Fruit fly (Drosophila melanogaster) whole organism, adult: Measurements from ENCODE around the gene Dhfr.

Experiments
- CG11617 ChIP-seq: fragments of 200-800 bp; sonication (Bioruptor generic); optimal IDR thresholded peaks from 2 replicates; lab custom pipeline; 2017; ENCODE audit warnings: mild to moderate bottlenecking, missing biosample characterization, missing genetic modification reagents, missing genetic modification characterization
- CG12768 ChIP-seq: fragments of 200-800 bp; sonication (Bioruptor generic); optimal IDR thresholded peaks from 2 replicates; lab custom pipeline; 2017; ENCODE audit warnings: missing biosample characterization, missing genetic modification characterization, mild to moderate bottlenecking, moderate library complexity, missing genetic modification reagents
- CG1620 ChIP-seq: fragments of 200-800 bp; sonication (Bioruptor generic); optimal IDR thresholded peaks from 2 replicates; lab custom pipeline; 2016; ENCODE audit warnings: missing biosample characterization, missing genetic modification characterization
- CG33017 ChIP-seq: fragments of 200-800 bp; sonication (Bioruptor generic); optimal IDR thresholded peaks from 2 replicates; lab custom pipeline; 2018; ENCODE audit warnings: missing biosample characterization, mild to moderate bottlenecking, missing genetic modification characterization, moderate library complexity
- CG7045 ChIP-seq: fragments of 200-800 bp; sonication (Bioruptor generic); optimal IDR thresholded peaks from 2 replicates; lab custom pipeline; 2017; ENCODE audit warnings: missing biosample characterization, mild to moderate bottlenecking, missing genetic modification characterization
- Crg-1 ChIP-seq: fragments of 200-800 bp; sonication (Bioruptor generic); optimal IDR thresholded peaks from 2 replicates; lab custom pipeline; 2016; ENCODE audit warnings: missing biosample characterization, missing genetic modification characterization
- bab1 ChIP-seq: fragments of 200-800 bp; sonication (Bioruptor generic); optimal IDR thresholded peaks from 3 replicates; lab custom pipeline; 2019; ENCODE audit warnings: missing biosample characterization, mild to moderate bottlenecking, missing genetic modification characterization, moderate library complexity
- cic ChIP-seq: fragments of 200-800 bp; sonication (Bioruptor generic); optimal IDR thresholded peaks from 2 replicates; lab custom pipeline; 2017; ENCODE audit warnings: missing biosample characterization, mild to moderate bottlenecking, missing genetic modification characterization, moderate library complexity
- cnc ChIP-seq, 2 experiments: fragments of >200 bp; optimal IDR thresholded peaks; 2 replicates each; lab custom pipeline; 2017
- ovo ChIP-seq: fragments of 200-800 bp; sonication (Bioruptor generic); optimal IDR thresholded peaks from 2 replicates; lab custom pipeline; 2016; ENCODE audit warnings: missing biosample characterization, missing genetic modification characterization
- tj ChIP-seq: fragments of 200-800 bp; sonication (Bioruptor generic); optimal IDR thresholded peaks from 3 replicates; lab custom pipeline; 2017; ENCODE audit warnings: missing biosample characterization, mild to moderate bottlenecking, missing genetic modification characterization, moderate library complexity

dm6 chr3R:16496209-16496608, 15.2 kb downstream of the Dhfr start:
- no peak for TF ChIP-seq Crg-1 (GFP tag; lab: Kevin White, UChicago)
- TF ChIP-seq bab1 (GFP tag; lab: Kevin White, UChicago): peak; percentile 39
- TF ChIP-seq cic (GFP tag; lab: Kevin White, UChicago): no peak
- no peak for TF ChIP-seq CG33017
- no peak for TF ChIP-seq cnc (optimal IDR thresholded peaks at IDR 0.05; lab: Kevin White, UChicago)
- no peak for TF ChIP-seq CG7045
- no peak for TF ChIP-seq tj
- TF ChIP-seq ovo (GFP tag; lab: Kevin White, UChicago): no peak
- no peak for TF ChIP-seq CG1620 (GFP tag; lab: Kevin White, UChicago)
- TF ChIP-seq CG11617 (GFP tag; lab: Kevin White, UChicago): no peak
- no peak for TF ChIP-seq CG12768 (GFP tag; lab: Kevin White, UChicago)
